Worm (Caenorhabditis elegans): ENCODE measurements around the gene oac-7.

ce11 chrV:16271121-16271520 lies 38.5 kb upstream of the oac-7 start, which contains the start of gene T13F3.6:
- TF ChIP-seq ceh-82 (tag; optimal IDR thresholded peaks at IDR 0.05) (no peak), pqm-1 (tag; optimal IDR thresholded peaks at IDR 0.05) (no peak), egl-5 (tag; optimal IDR thresholded peaks at IDR 0.05) (no peak), mdl-1 (tag; optimal IDR thresholded peaks at IDR 0.05) (no peak), nhr-67 (tag; optimal IDR thresholded peaks at IDR 0.05) (no peak), fkh-10 (GFP tag; optimal IDR thresholded peaks at IDR 0.05) (no peak), zag-1 (tag; optimal IDR thresholded peaks at IDR 0.05) (no peak), daf-12 (tag; optimal IDR thresholded peaks at IDR 0.05) (no peak)
